Worm (Caenorhabditis elegans) whole organism, L4 larva: ENCODE data around the gene C30E1.4.
A peak's percentile ranks its signal among the peaks of the same experiment; 100 is the strongest.

ENCODE experiments used
- aha-1 ChIP-seq: fragments of 150-350 bp; peaks from one replicate; lab custom pipeline; 2014; ENCODE audit warnings: missing biosample characterization, missing genetic modification characterization
- ama-1 ChIP-seq: fragments of 150-350 bp; optimal IDR thresholded peaks from 2 replicates; lab custom pipeline; 2014; ENCODE audit warnings: inconsistent platforms, mixed read lengths
- ceh-82 ChIP-seq: sonication (generic microtip); optimal IDR thresholded peaks from 2 replicates; lab custom pipeline; 2017; ENCODE audit warnings: missing biosample characterization, missing genetic modification characterization
- ces-1 ChIP-seq: fragments of 150-350 bp; sonication (generic microtip); optimal IDR thresholded peaks from 4 replicates; lab custom pipeline; 2014; ENCODE audit warnings: missing biosample characterization, missing genetic modification reagents, missing genetic modification characterization
- jun-1 ChIP-seq: fragments of 150-350 bp; optimal IDR thresholded peaks from 2 replicates; lab custom pipeline; 2014; ENCODE audit warnings: missing biosample characterization, missing genetic modification reagents, missing genetic modification characterization
- lim-7 ChIP-seq: fragments of 200-800 bp; sonication (Bioruptor generic); IDR thresholded peaks from 2 replicates; pipeline ENCODE4 v1.3.6; 2022; ENCODE audit warnings: missing genetic modification characterization, missing compliant biosample characterization
- lin-15B ChIP-seq: fragments of 150-350 bp; sonication (generic microtip); optimal IDR thresholded peaks from 3 replicates; lab custom pipeline; 2014; ENCODE audit warnings: missing biosample characterization, missing genetic modification characterization
- lin-39 ChIP-seq: fragments of 150-350 bp; optimal IDR thresholded peaks from 2 replicates; lab custom pipeline; 2014; ENCODE audit warnings: missing biosample characterization, missing genetic modification reagents, missing genetic modification characterization
- lsy-2 ChIP-seq, 2 experiments: fragments of 150-350 bp in 1 of 2; sonication (generic microtip) in 1 of 2; optimal IDR thresholded peaks; 2 replicates each; lab custom pipeline; 2014 to 2017; ENCODE audit warnings: missing biosample characterization in 2 of 2, missing genetic modification characterization in 2 of 2
- mes-2 ChIP-seq: sonication (generic microtip); optimal IDR thresholded peaks from 2 replicates; lab custom pipeline; 2016; ENCODE audit warnings: missing genotype, mild to moderate bottlenecking, missing genetic modification characterization, missing compliant biosample characterization; ENCODE audit not compliant: poor library complexity, severe bottlenecking
- snpc-1.2 ChIP-seq: fragments of 200-800 bp; sonication (Bioruptor generic); IDR thresholded peaks from 2 replicates; pipeline ENCODE4 v1.3.6; 2022; ENCODE audit warnings: missing genetic modification reagents, missing genetic modification characterization, missing compliant biosample characterization
- unc-39 ChIP-seq: sonication (generic microtip); optimal IDR thresholded peaks from 2 replicates; lab custom pipeline; 2017; ENCODE audit warnings: missing biosample characterization, missing genetic modification characterization
- unc-62 ChIP-seq, 3 experiments: fragments of 150-350 bp in 1 of 3; sonication (generic microtip); optimal IDR thresholded peaks in 2 of 3; peaks in 1 of 3; 1 replicate in 1 of 3; 2 replicates in 2 of 3; lab custom pipeline; 2014 to 2017; ENCODE audit warnings: missing biosample characterization in 3 of 3, missing genetic modification characterization in 3 of 3, missing genetic modification reagents in 3 of 3, missing genotype in 1 of 3

- TF ChIP-seq unc-39 (tag; lab: Kevin White, UChicago), result no peak
- TF ChIP-seq aha-1 (tag; lab: Kevin White, UChicago), result peak; percentile 31
- no peak for TF ChIP-seq snpc-1.2
- no peak for TF ChIP-seq lin-15B (tag; lab: Kevin White, UChicago)
- peak in 1 of 2 experiments; percentile 56 for TF ChIP-seq unc-62 (GFP tag; optimal IDR thresholded peaks at IDR 0.05 in 1 of 2; lab: Kevin White, UChicago)
- no peak for TF ChIP-seq unc-62 (tag; optimal IDR thresholded peaks at IDR 0.05; lab: Kevin White, UChicago)
- no peak for TF ChIP-seq lsy-2 (tag; optimal IDR thresholded peaks at IDR 0.05; lab: Kevin White, UChicago)
- no peak for TF ChIP-seq lin-39 (tag; lab: Kevin White, UChicago)
- TF ChIP-seq ama-1 (lab: Kevin White, UChicago), result peak; percentile 91
- TF ChIP-seq lim-7 (GFP tag; lab: Robert Waterston, UW), result no peak
- TF ChIP-seq mes-2 (tag; lab: Kevin White, UChicago), result peak; percentile 7
- no peak for TF ChIP-seq ceh-82 (tag; lab: Kevin White, UChicago)
- TF ChIP-seq ces-1 (GFP tag; lab: Kevin White, UChicago), result no peak
- TF ChIP-seq jun-1, result no peak
These were observed 20.5 kb downstream of the C30E1.4 start for ce11 chrX:16943934-16944914.
